Worm (Caenorhabditis elegans): Measurements from ENCODE around the gene ZC262.7.
A peak's percentile ranks its signal among the peaks of the same experiment; 100 is the strongest.

ZC262.7 gene

DNA sequence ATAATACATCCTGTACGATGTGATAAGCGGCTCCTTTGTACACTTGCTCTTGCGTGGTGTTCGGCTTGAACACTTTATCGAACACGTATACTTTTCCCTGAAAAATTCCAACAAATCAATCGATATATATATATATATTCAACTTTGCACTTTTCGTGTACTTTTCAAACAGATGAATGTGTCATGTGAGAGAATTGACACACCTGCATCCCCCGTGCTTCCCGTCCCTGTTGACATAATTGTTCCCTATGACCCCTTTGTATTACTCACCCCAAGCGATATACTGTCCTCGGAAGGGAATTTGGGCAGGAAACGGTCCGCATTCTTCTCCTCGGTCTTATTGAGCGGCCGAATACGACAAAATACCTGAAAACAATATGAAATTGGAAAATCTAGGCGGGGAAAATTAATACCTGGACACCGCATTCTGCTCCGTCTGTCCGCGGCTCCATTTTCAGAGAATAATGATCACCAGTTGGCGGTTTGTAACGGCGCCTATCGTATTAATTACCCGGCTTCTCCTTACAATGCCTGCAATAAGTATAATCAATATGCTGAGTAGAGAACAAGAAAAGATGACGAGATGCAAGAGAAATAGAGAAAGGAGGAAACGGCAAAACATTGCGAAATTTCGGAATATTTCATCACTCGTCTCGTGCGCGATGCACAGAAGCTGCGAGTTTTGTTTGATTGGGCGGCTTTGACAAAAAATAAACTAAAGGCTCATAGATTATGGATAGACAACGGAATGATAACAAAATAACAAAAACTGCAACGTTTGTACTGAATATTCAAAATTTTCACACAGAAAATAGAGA, 10.7 kb upstream of the ZC262.7 start, which contains the start of gene unc-116 (continued):
- TF ChIP-seq tlp-1 (tag; optimal IDR thresholded peaks at IDR 0.05): no peak
- TF ChIP-seq irx-1 (tag; optimal IDR thresholded peaks at IDR 0.05): no peak
- no peak for TF ChIP-seq nhr-90 (tag; optimal IDR thresholded peaks at IDR 0.05; ENCODE audit: poor library complexity)
- no peak for TF ChIP-seq pqm-1 (tag; optimal IDR thresholded peaks at IDR 0.05)
- no peak for TF ChIP-seq elt-2 (tag; optimal IDR thresholded peaks at IDR 0.05)
- no peak for TF ChIP-seq nhr-28 (tag; optimal IDR thresholded peaks at IDR 0.05)
- peak; percentile 43; the same call in 1 of the 2 replicates for TF ChIP-seq isw-1 (GFP tag; IDR thresholded peaks at IDR 0.05)
- no peak for TF ChIP-seq nhr-84 (tag; optimal IDR thresholded peaks at IDR 0.05)
- peak; percentile 2 for TF ChIP-seq swsn-7 (tag; optimal IDR thresholded peaks at IDR 0.05)
- peak; percentile 63 for TF ChIP-seq nhr-71 (tag; optimal IDR thresholded peaks at IDR 0.05)
- TF ChIP-seq snpc-4 (tag; optimal IDR thresholded peaks at IDR 0.05): peak; percentile 9
- peak; percentile 92 for TF ChIP-seq zip-4 (GFP tag; optimal IDR thresholded peaks at IDR 0.05)
- TF ChIP-seq nhr-11 (tag; optimal IDR thresholded peaks at IDR 0.05): no peak
- peak; percentile 35 for TF ChIP-seq blmp-1 (tag; optimal IDR thresholded peaks at IDR 0.05)
- TF ChIP-seq Y116A8C.19 (tag; optimal IDR thresholded peaks at IDR 0.05; ENCODE audit: borderline replicate concordance): no peak
- TF ChIP-seq sptf-1 (tag; optimal IDR thresholded peaks at IDR 0.05): no peak
- no peak for TF ChIP-seq alr-1 (tag; optimal IDR thresholded peaks at IDR 0.05; ENCODE audit: borderline replicate concordance)
- no peak for TF ChIP-seq aha-1 (tag; optimal IDR thresholded peaks at IDR 0.05)
- no peak for TF ChIP-seq nhr-77 (tag; optimal IDR thresholded peaks at IDR 0.05)
- peak; percentile 49 for TF ChIP-seq hpl-2 (GFP tag; optimal IDR thresholded peaks at IDR 0.05)
- peak; percentile 5 for TF ChIP-seq snu-23 (GFP tag; optimal IDR thresholded peaks at IDR 0.05)
- no peak for TF ChIP-seq nhr-20 (tag; optimal IDR thresholded peaks at IDR 0.05)
- no peak for TF ChIP-seq hlh-4 (tag; optimal IDR thresholded peaks at IDR 0.05)
- TF ChIP-seq lin-39 (tag; optimal IDR thresholded peaks at IDR 0.05): no peak
- peak; percentile 2 for TF ChIP-seq unc-130 (tag; optimal IDR thresholded peaks at IDR 0.05)
- no peak for TF ChIP-seq mef-2 (tag; optimal IDR thresholded peaks at IDR 0.05)
- no peak for TF ChIP-seq aly-2 (tag; optimal IDR thresholded peaks at IDR 0.05)
- TF ChIP-seq rnt-1 (tag; optimal IDR thresholded peaks at IDR 0.05): no peak
- TF ChIP-seq mab-9 (GFP tag; IDR thresholded peaks at IDR 0.05): no peak
- peak; percentile 27 for TF ChIP-seq jun-1 (tag; optimal IDR thresholded peaks at IDR 0.05)
- TF ChIP-seq C04F5.9 (tag; optimal IDR thresholded peaks at IDR 0.05): no peak
- peak in 1 of 2 experiments; percentile 74 for TF ChIP-seq mdl-1 (tag; optimal IDR thresholded peaks at IDR 0.05)
- TF ChIP-seq egl-13 (tag; optimal IDR thresholded peaks at IDR 0.05): peak; percentile 26
- TF ChIP-seq unc-62 (GFP tag; optimal IDR thresholded peaks at IDR 0.05): no peak
- no peak for TF ChIP-seq grh-1 (GFP tag; IDR thresholded peaks at IDR 0.05)
- TF ChIP-seq lin-15B (tag; optimal IDR thresholded peaks at IDR 0.05): peak; percentile 18
- TF ChIP-seq lin-13 (GFP tag; optimal IDR thresholded peaks at IDR 0.05): peak; percentile 7
- TF ChIP-seq ztf-11 (tag; optimal IDR thresholded peaks at IDR 0.05): no peak
- no peak for TF ChIP-seq ceh-63 (GFP tag; optimal IDR thresholded peaks at IDR 0.05)
- TF ChIP-seq pax-3 (tag; optimal IDR thresholded peaks at IDR 0.05): no peak
- TF ChIP-seq unc-30 (tag; optimal IDR thresholded peaks at IDR 0.05): no peak
- TF ChIP-seq xbp-1 (tag; optimal IDR thresholded peaks at IDR 0.05): no peak
- TF ChIP-seq F16B12.6 (tag; optimal IDR thresholded peaks at IDR 0.05): peak; percentile 43
- no peak for TF ChIP-seq sox-4 (tag; optimal IDR thresholded peaks at IDR 0.05)
- no peak for TF ChIP-seq fkh-10 (GFP tag; optimal IDR thresholded peaks at IDR 0.05)
- TF ChIP-seq ceh-8 (GFP tag; optimal IDR thresholded peaks at IDR 0.05): no peak
- no peak for TF ChIP-seq pag-3 (tag; optimal IDR thresholded peaks at IDR 0.05; ENCODE audit: borderline replicate concordance, insufficient read depth)
- no peak for TF ChIP-seq ces-1 (GFP tag; optimal IDR thresholded peaks at IDR 0.05)
- no peak for TF ChIP-seq sup-37 (GFP tag; optimal IDR thresholded peaks at IDR 0.05)
- TF ChIP-seq ceh-82 (tag; optimal IDR thresholded peaks at IDR 0.05): peak; percentile 50 to 72 (median 58)
- no peak for TF ChIP-seq ets-5 (GFP tag; IDR thresholded peaks at IDR 0.05)
- TF ChIP-seq nhr-76 (tag; optimal IDR thresholded peaks at IDR 0.05): no peak

Measured in whole organism, L1 larva.